Fruit fly (Drosophila melanogaster) whole organism, embryonic: ENCODE data around the gene Gyc89Da.

Experiments used
- CG10267 ChIP-seq: fragments of 200-800 bp; sonication (Bioruptor generic); optimal IDR thresholded peaks from 2 replicates; lab custom pipeline; 2018; ENCODE audit warnings: missing biosample characterization, mild to moderate bottlenecking, missing genetic modification characterization, moderate library complexity
- CG10321 ChIP-seq: fragments of 200-800 bp; sonication (Bioruptor generic); IDR thresholded peaks from 2 replicates; pipeline ENCODE4 v1.3.6; 2022; ENCODE audit warnings: missing biosample characterization, missing genetic modification characterization
- CG10959 ChIP-seq: fragments of 200-800 bp; sonication (Bioruptor generic); IDR thresholded peaks from 2 replicates; pipeline ENCODE4 v1.3.6; 2022; ENCODE audit warnings: missing biosample characterization, missing genetic modification characterization
- CG12155 ChIP-seq: fragments of 200-800 bp; sonication (Bioruptor generic); optimal IDR thresholded peaks from 3 replicates; lab custom pipeline; 2016; ENCODE audit warnings: missing biosample characterization, missing genetic modification characterization
- CG15514 ChIP-seq: fragments of 200-800 bp; sonication (Bioruptor generic); optimal IDR thresholded peaks from 3 replicates; lab custom pipeline; 2017; ENCODE audit warnings: missing biosample characterization, missing genetic modification characterization, mild to moderate bottlenecking, moderate library complexity, missing genetic modification reagents
- CG16863 ChIP-seq: fragments of 200-800 bp; sonication (Bioruptor generic); optimal IDR thresholded peaks from 3 replicates; lab custom pipeline; 2016; ENCODE audit warnings: missing biosample characterization, missing genetic modification characterization
- CG17568 ChIP-seq: fragments of 200-800 bp; sonication (Bioruptor generic); optimal IDR thresholded peaks from 2 replicates; lab custom pipeline; 2018; ENCODE audit warnings: missing biosample characterization, mild to moderate bottlenecking, missing genetic modification characterization, moderate library complexity
- CG1832 ChIP-seq: fragments of 200-800 bp; sonication (Bioruptor generic); optimal IDR thresholded peaks from 2 replicates; lab custom pipeline; 2017; ENCODE audit warnings: missing biosample characterization, mild to moderate bottlenecking, missing genetic modification characterization, inconsistent platforms
- CG18764 ChIP-seq: fragments of 200-800 bp; sonication (Bioruptor generic); optimal IDR thresholded peaks from 3 replicates; lab custom pipeline; 2016; ENCODE audit warnings: missing biosample characterization, missing genetic modification characterization
- CG2116 ChIP-seq: fragments of 200-800 bp; sonication (Bioruptor generic); optimal IDR thresholded peaks from 3 replicates; lab custom pipeline; 2018; ENCODE audit warnings: missing biosample characterization, mild to moderate bottlenecking, missing genetic modification characterization
- CG2889 ChIP-seq: fragments of 200-800 bp; sonication (Bioruptor generic); IDR thresholded peaks from 3 replicates; pipeline ENCODE4 v1.3.6; 2022; ENCODE audit warnings: missing biosample characterization, missing genetic modification characterization
- CG32532 ChIP-seq: fragments of 200-800 bp; sonication (Bioruptor generic); IDR thresholded peaks from 2 replicates; pipeline ENCODE4 v1.3.6; 2022; ENCODE audit warnings: missing biosample characterization, missing genetic modification characterization
- CG32772 ChIP-seq: fragments of 200-800 bp; sonication (Bioruptor generic); IDR thresholded peaks from 2 replicates; pipeline ENCODE4 v1.3.6; 2022; ENCODE audit warnings: missing biosample characterization, missing genetic modification characterization
- CG3847 ChIP-seq: fragments of 200-800 bp; sonication (Bioruptor generic); IDR thresholded peaks from 2 replicates; pipeline ENCODE4 v1.3.6; 2022; ENCODE audit warnings: missing biosample characterization, missing genetic modification characterization
- CG4328 ChIP-seq: fragments of 200-800 bp; sonication (Bioruptor generic); optimal IDR thresholded peaks from 3 replicates; lab custom pipeline; 2017; ENCODE audit warnings: missing biosample characterization, missing genetic modification reagents, missing genetic modification characterization
- CG4360 ChIP-seq: fragments of 200-800 bp; sonication (Bioruptor generic); IDR thresholded peaks from 2 replicates; pipeline ENCODE4 v1.3.6; 2022; ENCODE audit warnings: missing biosample characterization, missing genetic modification characterization
- CG4404 ChIP-seq: fragments of 200-800 bp; sonication (Bioruptor generic); IDR thresholded peaks from 2 replicates; pipeline ENCODE4 v1.3.6; 2022; ENCODE audit warnings: missing biosample characterization, missing genetic modification characterization
- CG6254 ChIP-seq: fragments of 200-800 bp; sonication (Bioruptor generic); optimal IDR thresholded peaks from 3 replicates; lab custom pipeline; 2017; ENCODE audit warnings: mild to moderate bottlenecking, missing biosample characterization, missing genetic modification reagents, missing genetic modification characterization
- CG9876 ChIP-seq: fragments of 200-800 bp; sonication (Bioruptor generic); optimal IDR thresholded peaks from 2 replicates; lab custom pipeline; 2016; ENCODE audit warnings: missing biosample characterization, missing genetic modification characterization
- CG9932 ChIP-seq: fragments of 200-800 bp; sonication (Bioruptor generic); IDR thresholded peaks from 2 replicates; pipeline ENCODE4 v1.3.6; 2022; ENCODE audit warnings: missing biosample characterization, missing genetic modification characterization
- CrebB ChIP-seq: fragments of 200-800 bp; sonication (Bioruptor generic); optimal IDR thresholded peaks from 3 replicates; lab custom pipeline; 2018; ENCODE audit warnings: missing biosample characterization, mild to moderate bottlenecking, missing genetic modification characterization
- HHEX ChIP-seq: fragments of 200-800 bp; sonication (Bioruptor generic); optimal IDR thresholded peaks from 3 replicates; lab custom pipeline; 2017; ENCODE audit warnings: missing biosample characterization, mild to moderate bottlenecking, missing genetic modification characterization, missing genetic modification reagents
- Max ChIP-seq: fragments of 200-800 bp; sonication (Bioruptor generic); optimal IDR thresholded peaks from 2 replicates; lab custom pipeline; 2016; ENCODE audit warnings: missing biosample characterization, mild to moderate bottlenecking, missing genetic modification characterization
- Mrtf ChIP-seq: fragments of 200-800 bp; sonication (Bioruptor generic); IDR thresholded peaks from 3 replicates; pipeline ENCODE4 v1.3.6; 2022; ENCODE audit warnings: missing biosample characterization, missing genetic modification characterization
- PHDP ChIP-seq: fragments of 200-800 bp; sonication (Bioruptor generic); optimal IDR thresholded peaks from 3 replicates; lab custom pipeline; 2018; ENCODE audit warnings: missing biosample characterization, mild to moderate bottlenecking, missing genetic modification characterization, moderate library complexity
- Pdp1 ChIP-seq, 2 experiments: fragments of 200-800 bp; sonication (Bioruptor generic); optimal IDR thresholded peaks; 3 replicates each; lab custom pipeline; 2016; ENCODE audit warnings: missing biosample characterization in 2 of 2, missing genetic modification characterization in 2 of 2, mild to moderate bottlenecking in 1 of 2, moderate library complexity in 1 of 2
- Sin3A ChIP-seq: fragments of >200 bp; optimal IDR thresholded peaks from 2 replicates; lab custom pipeline; 2018
- Sox100B ChIP-seq: fragments of 200-800 bp; sonication (Bioruptor generic); optimal IDR thresholded peaks from 3 replicates; lab custom pipeline; 2018; ENCODE audit warnings: missing biosample characterization, mild to moderate bottlenecking, missing genetic modification characterization
- Stat92E ChIP-seq, 3 experiments: fragments of >200 bp in 2 of 3; fragments of 200-800 bp in 1 of 3; sonication (Bioruptor generic) in 1 of 3; optimal IDR thresholded peaks; 2 replicates each; lab custom pipeline; 2017 to 2019; ENCODE audit warnings: missing biosample characterization in 3 of 3, missing genetic modification characterization in 3 of 3, mild to moderate bottlenecking in 1 of 3, moderate library complexity in 1 of 3
- Taf1 ChIP-seq: fragments of 200-800 bp; sonication (Bioruptor generic); IDR thresholded peaks from 2 replicates; pipeline ENCODE4 v1.3.6; 2022; ENCODE audit warnings: missing biosample characterization, missing genetic modification characterization
- caup ChIP-seq: fragments of 200-800 bp; sonication (Bioruptor generic); optimal IDR thresholded peaks from 3 replicates; lab custom pipeline; 2017; ENCODE audit warnings: missing biosample characterization, mild to moderate bottlenecking, missing genetic modification characterization, moderate library complexity; ENCODE audit not compliant: severe bottlenecking
- crc ChIP-seq: fragments of 200-800 bp; sonication (Bioruptor generic); optimal IDR thresholded peaks from 2 replicates; lab custom pipeline; 2016; ENCODE audit warnings: missing biosample characterization, missing genetic modification characterization
- dan ChIP-seq: fragments of 200-800 bp; sonication (Bioruptor generic); IDR thresholded peaks from 2 replicates; pipeline ENCODE4 v1.3.6; 2022; ENCODE audit warnings: missing biosample characterization, missing genetic modification characterization
- dimm ChIP-seq: fragments of 200-800 bp; sonication (Bioruptor generic); IDR thresholded peaks from 2 replicates; pipeline ENCODE4 v1.3.6; 2022; ENCODE audit warnings: missing biosample characterization, missing genetic modification characterization
- dpn ChIP-seq, 2 experiments: fragments of 200-800 bp; sonication (Bioruptor generic); optimal IDR thresholded peaks; 3 replicates each; lab custom pipeline; 2016; ENCODE audit warnings: missing biosample characterization in 2 of 2, missing genetic modification characterization in 2 of 2
- dysf ChIP-seq: fragments of 200-800 bp; sonication (Bioruptor generic); IDR thresholded peaks from 3 replicates; pipeline ENCODE4 v1.3.6; 2022; ENCODE audit warnings: missing biosample characterization, missing genetic modification characterization
- ewg ChIP-seq: fragments of 200-800 bp; sonication (Bioruptor generic); optimal IDR thresholded peaks from 3 replicates; lab custom pipeline; 2017; ENCODE audit warnings: mild to moderate bottlenecking, missing biosample characterization, missing genetic modification reagents, missing genetic modification characterization
- gce ChIP-seq: fragments of 200-800 bp; sonication (Bioruptor generic); IDR thresholded peaks from 3 replicates; pipeline ENCODE4 v1.3.6; 2022; ENCODE audit warnings: missing biosample characterization, missing genetic modification characterization
- gcm2 ChIP-seq: fragments of 200-800 bp; sonication (Bioruptor generic); optimal IDR thresholded peaks from 2 replicates; lab custom pipeline; 2016; ENCODE audit warnings: missing biosample characterization, missing genetic modification characterization
- grn ChIP-seq: fragments of 200-800 bp; sonication (Bioruptor generic); optimal IDR thresholded peaks from 3 replicates; lab custom pipeline; 2017; ENCODE audit warnings: missing biosample characterization, missing genetic modification characterization
- hkb ChIP-seq, 2 experiments: fragments of 200-800 bp in 1 of 2; fragments of >200 bp in 1 of 2; sonication (Bioruptor generic) in 1 of 2; IDR thresholded peaks in 1 of 2; optimal IDR thresholded peaks in 1 of 2; 2 replicates each; pipeline versions ENCODE4 v1.3.6 to Lab custom; 2017 to 2022; ENCODE audit warnings: missing biosample characterization in 1 of 2, missing genetic modification characterization in 1 of 2
- knrl ChIP-seq: fragments of 200-800 bp; sonication (Bioruptor generic); IDR thresholded peaks from 3 replicates; pipeline ENCODE4 v1.3.6; 2022; ENCODE audit warnings: missing biosample characterization, missing genetic modification characterization; ENCODE audit not compliant: partially characterized antibody
- nau ChIP-seq: fragments of 200-800 bp; sonication (Bioruptor generic); optimal IDR thresholded peaks from 3 replicates; lab custom pipeline; 2017; ENCODE audit warnings: missing biosample characterization, mild to moderate bottlenecking, missing genetic modification characterization, missing genetic modification reagents
- nmo ChIP-seq: fragments of 200-800 bp; sonication (Bioruptor generic); optimal IDR thresholded peaks from 2 replicates; lab custom pipeline; 2018; ENCODE audit warnings: missing biosample characterization, mild to moderate bottlenecking, missing genetic modification characterization, moderate library complexity
- nom ChIP-seq: fragments of 200-800 bp; sonication (Bioruptor generic); optimal IDR thresholded peaks from 2 replicates; lab custom pipeline; 2017; ENCODE audit warnings: missing biosample characterization, missing genetic modification characterization, mild to moderate bottlenecking, moderate library complexity, missing genetic modification reagents
- pfk ChIP-seq: fragments of 200-800 bp; sonication (Bioruptor generic); optimal IDR thresholded peaks from 2 replicates; lab custom pipeline; 2018; ENCODE audit warnings: missing biosample characterization, mild to moderate bottlenecking, missing genetic modification characterization, moderate library complexity
- sob ChIP-seq: fragments of 200-800 bp; sonication (Bioruptor generic); IDR thresholded peaks from 2 replicates; pipeline ENCODE4 v1.3.6; 2022; ENCODE audit warnings: missing biosample characterization, missing genetic modification characterization

The Gyc89Da gene

dm6 chr3R:16441367-16441923 is 31.0 kb upstream of the Gyc89Da start, which contains the start of gene ema (continued):
- TF ChIP-seq CrebB (tag; lab: Kevin White, UChicago) (peak; percentile 27), knrl (GFP tag; lab: Robert Waterston, UW) (no peak), dimm (GFP tag; lab: Robert Waterston, UW) (no peak), Sox100B (GFP tag; lab: Kevin White, UChicago) (no peak), Max (GFP tag; lab: Kevin White, UChicago) (peak; percentile 25), sob (GFP tag; lab: Robert Waterston, UW) (no peak), CG4328 (GFP tag; lab: Kevin White, UChicago) (no peak), nom (no peak), dan (GFP tag; lab: Robert Waterston, UW) (no peak)

dm6 chr3R:16442937-16443336 is 29.5 kb upstream of the Gyc89Da start, which contains the start of the genes Ttc1 and CG14882:
Gene Ttc1 (minus strand): TSS chr3R:16443007.
Gene CG14882 (plus strand): TSS chr3R:16443207.
- TF ChIP-seq gce (peak; percentile 13; the same call in 1 of the 3 replicates), CG4404 (GFP tag; lab: Robert Waterston, UW) (peak; percentile 29; the same call in 1 of the 2 replicates), CG12155 (GFP tag; lab: Kevin White, UChicago) (peak; percentile 84), CG10321 (peak; percentile 73), CG32532 (peak; percentile 92), CG9876 (peak; percentile 44), CG16863 (GFP tag; lab: Kevin White, UChicago) (peak; percentile 87), crc (GFP tag; lab: Kevin White, UChicago) (peak; percentile 61), nmo (GFP tag; lab: Kevin White, UChicago) (peak; percentile 81), dpn (GFP tag; optimal IDR thresholded peaks at IDR 0.05; lab: Kevin White, UChicago) (peak; percentile 84 to 91), dysf (peak; percentile 86), HHEX (GFP tag; lab: Kevin White, UChicago) (peak; percentile 75), Mrtf (GFP tag; lab: Robert Waterston, UW) (peak; percentile 73; the same call in 2 of the 3 replicates), ewg (peak; percentile 58), CG3847 (peak; percentile 91), CG6254 (GFP tag; lab: Kevin White, UChicago) (no peak), CG32772 (GFP tag; lab: Robert Waterston, UW) (peak; percentile 72), CG17568 (no peak), CG1832 (no peak), CG10267 (tag; lab: Kevin White, UChicago) (peak; percentile 94), hkb (optimal IDR thresholded peaks at IDR 0.05; lab: Kevin White, UChicago) (no peak), hkb (GFP tag; IDR thresholded peaks at IDR 0.05; lab: Robert Waterston, UW) (peak; percentile 92), caup (GFP tag; lab: Kevin White, UChicago) (peak; percentile 83), pfk (no peak), PHDP (peak; percentile 87), CG15514 (GFP tag; lab: Kevin White, UChicago) (peak; percentile 65), Taf1 (peak; percentile 77), CG2116 (GFP tag; lab: Kevin White, UChicago) (peak; percentile 72), nom (peak; percentile 30), Sox100B (GFP tag; lab: Kevin White, UChicago) (no peak), CG4360 (GFP tag; lab: Robert Waterston, UW) (peak; percentile 45; the same call in 1 of the 2 replicates), CG10959 (no peak), CG18764 (GFP tag; lab: Kevin White, UChicago) (peak; percentile 71), grn (GFP tag; lab: Kevin White, UChicago) (no peak), Stat92E (GFP tag; optimal IDR thresholded peaks at IDR 0.05; lab: Kevin White, UChicago) (peak in 1 of 3 experiments; percentile 17), nau (GFP tag; lab: Kevin White, UChicago) (no peak), CG9932 (peak; percentile 94), CG2889 (peak; percentile 91), gcm2 (GFP tag; lab: Kevin White, UChicago) (peak; percentile 42), Pdp1 (GFP tag; optimal IDR thresholded peaks at IDR 0.05; lab: Kevin White, UChicago) (peak; percentile 87 to 90), Sin3A (lab: Kevin White, UChicago) (no peak)
